Fruit fly (Drosophila melanogaster) whole organism, embryonic: ENCODE data around the gene CG1638.

Experiments
- CG12769 ChIP-seq: fragments of 200-800 bp; sonication (Bioruptor generic); optimal IDR thresholded peaks from 2 replicates; lab custom pipeline; 2019; ENCODE audit warnings: missing biosample characterization, mild to moderate bottlenecking, missing genetic modification characterization, moderate library complexity
- CG15479 ChIP-seq: fragments of 200-800 bp; sonication (Bioruptor generic); optimal IDR thresholded peaks from 3 replicates; lab custom pipeline; 2019; ENCODE audit warnings: missing biosample characterization, mild to moderate bottlenecking, missing genetic modification characterization, moderate library complexity
- CG17829 ChIP-seq: fragments of 200-800 bp; optimal IDR thresholded peaks from 2 replicates; lab custom pipeline; 2019; ENCODE audit warnings: missing biosample characterization, mild to moderate bottlenecking, missing genetic modification characterization, moderate library complexity
- CG18262 ChIP-seq: fragments of 200-800 bp; optimal IDR thresholded peaks from 3 replicates; lab custom pipeline; 2019; ENCODE audit warnings: missing biosample characterization, mild to moderate bottlenecking, missing genetic modification characterization, moderate library complexity
- CG1832 ChIP-seq: fragments of 200-800 bp; sonication (Bioruptor generic); optimal IDR thresholded peaks from 2 replicates; lab custom pipeline; 2017; ENCODE audit warnings: missing biosample characterization, mild to moderate bottlenecking, missing genetic modification characterization, inconsistent platforms
- CG30431 ChIP-seq: fragments of 200-800 bp; sonication (Bioruptor generic); optimal IDR thresholded peaks from 2 replicates; lab custom pipeline; 2017; ENCODE audit warnings: missing biosample characterization, missing genetic modification characterization
- CG3065 ChIP-seq: fragments of 200-800 bp; sonication (Bioruptor generic); optimal IDR thresholded peaks from 2 replicates; lab custom pipeline; 2016; ENCODE audit warnings: missing biosample characterization, missing genetic modification characterization
- CG3163 ChIP-seq: fragments of 200-800 bp; sonication (Bioruptor generic); optimal IDR thresholded peaks from 3 replicates; lab custom pipeline; 2016; ENCODE audit warnings: missing biosample characterization, missing genetic modification characterization
- CG33557 ChIP-seq: fragments of 200-800 bp; sonication (Bioruptor generic); optimal IDR thresholded peaks from 2 replicates; lab custom pipeline; 2019; ENCODE audit warnings: missing biosample characterization, mild to moderate bottlenecking, missing genetic modification characterization, moderate library complexity
- CG34422 ChIP-seq: fragments of 200-800 bp; sonication (Bioruptor generic); IDR thresholded peaks from 3 replicates; pipeline ENCODE4 v1.3.6; 2022; ENCODE audit warnings: missing biosample characterization, missing genetic modification characterization
- CG3847 ChIP-seq: fragments of 200-800 bp; sonication (Bioruptor generic); IDR thresholded peaks from 2 replicates; pipeline ENCODE4 v1.3.6; 2022; ENCODE audit warnings: missing biosample characterization, missing genetic modification characterization
- CG4820 ChIP-seq: fragments of 200-800 bp; sonication (Bioruptor generic); optimal IDR thresholded peaks from 3 replicates; lab custom pipeline; 2016; ENCODE audit warnings: missing biosample characterization, missing genetic modification characterization
- CG6854 ChIP-seq: fragments of 200-800 bp; sonication (Bioruptor generic); optimal IDR thresholded peaks from 3 replicates; lab custom pipeline; 2017; ENCODE audit warnings: missing biosample characterization, mild to moderate bottlenecking, missing genetic modification characterization
- CG7372 ChIP-seq: fragments of 200-800 bp; sonication (Bioruptor generic); IDR thresholded peaks from 2 replicates; pipeline ENCODE4 v1.3.6; 2022; ENCODE audit warnings: missing biosample characterization, missing genetic modification characterization
- CG7556 ChIP-seq: fragments of 200-800 bp; sonication (Bioruptor generic); optimal IDR thresholded peaks from 2 replicates; lab custom pipeline; 2017; ENCODE audit warnings: missing biosample characterization, mild to moderate bottlenecking, missing genetic modification characterization
- CG8478 ChIP-seq: fragments of >200 bp; optimal IDR thresholded peaks from 2 replicates; lab custom pipeline; 2018
- CG8944 ChIP-seq: fragments of 200-800 bp; sonication (Bioruptor generic); optimal IDR thresholded peaks from 3 replicates; lab custom pipeline; 2016; ENCODE audit warnings: missing biosample characterization, missing genetic modification characterization
- CG9215 ChIP-seq: fragments of 200-800 bp; sonication (Bioruptor generic); IDR thresholded peaks from 2 replicates; pipeline ENCODE4 v1.3.6; 2022; ENCODE audit warnings: missing biosample characterization, missing genetic modification characterization
- Dad ChIP-seq: fragments of 200-800 bp; sonication (Bioruptor generic); optimal IDR thresholded peaks from 3 replicates; lab custom pipeline; 2016; ENCODE audit warnings: missing biosample characterization, missing genetic modification characterization
- E2f2 ChIP-seq: fragments of 200-800 bp; sonication (Bioruptor generic); IDR thresholded peaks from 2 replicates; pipeline ENCODE4 v1.3.6; 2022; ENCODE audit warnings: missing biosample characterization, missing genetic modification characterization
- ERR ChIP-seq: fragments of 200-800 bp; sonication (Bioruptor generic); optimal IDR thresholded peaks from 2 replicates; lab custom pipeline; 2016; ENCODE audit warnings: missing biosample characterization, missing genetic modification characterization
- Gug ChIP-seq: fragments of 200-800 bp; sonication (Bioruptor generic); IDR thresholded peaks from 4 replicates; pipeline ENCODE4 v1.3.6; 2022; ENCODE audit warnings: missing biosample characterization, missing genetic modification characterization
- Hr3 ChIP-seq: fragments of 200-800 bp; sonication (Bioruptor generic); optimal IDR thresholded peaks from 3 replicates; lab custom pipeline; 2016; ENCODE audit warnings: missing biosample characterization, missing genetic modification characterization
- Kr ChIP-seq: fragments of 200-800 bp; sonication (Bioruptor generic); optimal IDR thresholded peaks from 2 replicates; lab custom pipeline; 2017; ENCODE audit warnings: missing biosample characterization, mild to moderate bottlenecking, missing genetic modification characterization
- Rx ChIP-seq: fragments of 200-800 bp; sonication (Bioruptor generic); IDR thresholded peaks from 2 replicates; pipeline ENCODE4 v1.3.6; 2022; ENCODE audit warnings: missing biosample characterization, missing genetic modification characterization
- Side ChIP-seq: fragments of 200-800 bp; sonication (Bioruptor generic); optimal IDR thresholded peaks from 2 replicates; lab custom pipeline; 2016; ENCODE audit warnings: missing biosample characterization, missing genetic modification characterization
- Sin3A ChIP-seq: fragments of >200 bp; optimal IDR thresholded peaks from 2 replicates; lab custom pipeline; 2018
- Sry-β ChIP-seq: fragments of 200-800 bp; sonication (Bioruptor generic); optimal IDR thresholded peaks from 2 replicates; lab custom pipeline; 2018; ENCODE audit warnings: missing biosample characterization, mild to moderate bottlenecking, missing genetic modification characterization, moderate library complexity
- TFAM ChIP-seq: fragments of 200-800 bp; sonication (Bioruptor generic); optimal IDR thresholded peaks from 2 replicates; lab custom pipeline; 2017; ENCODE audit warnings: missing biosample characterization, missing genetic modification characterization, inconsistent platforms
- ab ChIP-seq: fragments of 200-800 bp; sonication (Bioruptor generic); optimal IDR thresholded peaks from 2 replicates; lab custom pipeline; 2016; ENCODE audit warnings: missing biosample characterization, missing genetic modification characterization
- bowl ChIP-seq: fragments of 200-800 bp; sonication (Bioruptor generic); IDR thresholded peaks from 2 replicates; pipeline ENCODE4 v1.3.6; 2022; ENCODE audit warnings: missing biosample characterization, missing genetic modification characterization
- en ChIP-seq: fragments of 200-800 bp; sonication (Bioruptor generic); optimal IDR thresholded peaks from 2 replicates; lab custom pipeline; 2016; ENCODE audit warnings: missing biosample characterization, missing genetic modification characterization
- fru ChIP-seq: fragments of >200 bp; optimal IDR thresholded peaks from 2 replicates; lab custom pipeline; 2017
- gem ChIP-seq: fragments of 200-800 bp; sonication (Bioruptor generic); optimal IDR thresholded peaks from 2 replicates; lab custom pipeline; 2019; ENCODE audit warnings: missing biosample characterization, mild to moderate bottlenecking, missing genetic modification characterization, moderate library complexity
- gfzf ChIP-seq: fragments of 200-800 bp; sonication (Bioruptor generic); optimal IDR thresholded peaks from 2 replicates; lab custom pipeline; 2016; ENCODE audit warnings: missing biosample characterization, mild to moderate bottlenecking, missing genetic modification characterization, moderate library complexity
- jumu ChIP-seq: fragments of 200-800 bp; sonication (Bioruptor generic); optimal IDR thresholded peaks from 3 replicates; lab custom pipeline; 2016; ENCODE audit warnings: missing biosample characterization, missing genetic modification characterization
- kah ChIP-seq: fragments of 200-800 bp; sonication (Bioruptor generic); optimal IDR thresholded peaks from 2 replicates; lab custom pipeline; 2018; ENCODE audit warnings: missing biosample characterization, mild to moderate bottlenecking, missing genetic modification characterization
- lola ChIP-seq, 3 experiments: fragments of >200 bp in 2 of 3; fragments of 200-800 bp in 1 of 3; sonication (Bioruptor generic) in 1 of 3; optimal IDR thresholded peaks; 2 replicates each; lab custom pipeline; 2017 to 2019; ENCODE audit warnings: missing biosample characterization in 3 of 3, missing genetic modification characterization in 3 of 3, mild to moderate bottlenecking in 1 of 3, moderate library complexity in 1 of 3
- maf-S ChIP-seq: fragments of 200-800 bp; sonication (Bioruptor generic); optimal IDR thresholded peaks from 2 replicates; lab custom pipeline; 2016; ENCODE audit warnings: missing biosample characterization, missing genetic modification characterization
- mam ChIP-seq: fragments of 200-800 bp; sonication (Bioruptor generic); optimal IDR thresholded peaks from 3 replicates; lab custom pipeline; 2016; ENCODE audit warnings: missing biosample characterization, missing genetic modification characterization
- nom ChIP-seq: fragments of 200-800 bp; sonication (Bioruptor generic); optimal IDR thresholded peaks from 2 replicates; lab custom pipeline; 2017; ENCODE audit warnings: missing biosample characterization, missing genetic modification characterization, mild to moderate bottlenecking, moderate library complexity, missing genetic modification reagents
- pan ChIP-seq, 4 experiments: fragments of >200 bp in 3 of 4; fragments of 200-800 bp in 1 of 4; sonication (Bioruptor generic) in 1 of 4; optimal IDR thresholded peaks in 3 of 4; IDR thresholded peaks in 1 of 4; 2 replicates each; pipeline versions ENCODE4 v1.3.6 to Lab custom; 2017 to 2022; ENCODE audit warnings: missing biosample characterization in 2 of 4, missing genetic modification characterization in 2 of 4, mixed read lengths in 1 of 4
- psq ChIP-seq: fragments of 200-800 bp; sonication (Bioruptor generic); optimal IDR thresholded peaks from 2 replicates; lab custom pipeline; 2017; ENCODE audit warnings: missing biosample characterization, missing genetic modification characterization
- pzg ChIP-seq: fragments of 200-800 bp; sonication (Bioruptor generic); optimal IDR thresholded peaks from 3 replicates; lab custom pipeline; 2018; ENCODE audit warnings: missing biosample characterization, mild to moderate bottlenecking, missing genetic modification characterization, moderate library complexity
- repo ChIP-seq: fragments of 200-800 bp; sonication (Bioruptor generic); optimal IDR thresholded peaks from 2 replicates; lab custom pipeline; 2016; ENCODE audit warnings: missing biosample characterization, missing genetic modification characterization
- rib ChIP-seq: fragments of 200-800 bp; sonication (Bioruptor generic); IDR thresholded peaks from 2 replicates; pipeline ENCODE4 v1.3.6; 2022; ENCODE audit warnings: missing biosample characterization, missing genetic modification characterization
- row ChIP-seq: fragments of 200-800 bp; sonication (Bioruptor generic); IDR thresholded peaks from 3 replicates; pipeline ENCODE4 v1.3.6; 2022; ENCODE audit warnings: missing biosample characterization, missing genetic modification characterization
- slbo ChIP-seq: fragments of 200-800 bp; sonication (Bioruptor generic); IDR thresholded peaks from 2 replicates; pipeline ENCODE4 v1.3.6; 2022; ENCODE audit warnings: missing biosample characterization, missing genetic modification characterization
- tap ChIP-seq: fragments of 200-800 bp; optimal IDR thresholded peaks from 3 replicates; lab custom pipeline; 2019; ENCODE audit warnings: missing biosample characterization, mild to moderate bottlenecking, missing genetic modification characterization, moderate library complexity
- tna ChIP-seq: fragments of 200-800 bp; sonication (Bioruptor generic); IDR thresholded peaks from 2 replicates; pipeline ENCODE4 v1.3.6; 2022; ENCODE audit warnings: missing biosample characterization, missing genetic modification characterization; ENCODE audit not compliant: partially characterized antibody
- usp ChIP-seq: fragments of >200 bp; optimal IDR thresholded peaks from 2 replicates; lab custom pipeline; 2017; ENCODE audit warnings: missing biosample characterization, missing genetic modification characterization
- zen2 ChIP-seq: fragments of 200-800 bp; sonication (Bioruptor generic); IDR thresholded peaks from 3 replicates; pipeline ENCODE4 v1.3.6; 2022; ENCODE audit warnings: missing biosample characterization, missing genetic modification characterization; ENCODE audit not compliant: partially characterized antibody

The CG1638 gene

DNA sequence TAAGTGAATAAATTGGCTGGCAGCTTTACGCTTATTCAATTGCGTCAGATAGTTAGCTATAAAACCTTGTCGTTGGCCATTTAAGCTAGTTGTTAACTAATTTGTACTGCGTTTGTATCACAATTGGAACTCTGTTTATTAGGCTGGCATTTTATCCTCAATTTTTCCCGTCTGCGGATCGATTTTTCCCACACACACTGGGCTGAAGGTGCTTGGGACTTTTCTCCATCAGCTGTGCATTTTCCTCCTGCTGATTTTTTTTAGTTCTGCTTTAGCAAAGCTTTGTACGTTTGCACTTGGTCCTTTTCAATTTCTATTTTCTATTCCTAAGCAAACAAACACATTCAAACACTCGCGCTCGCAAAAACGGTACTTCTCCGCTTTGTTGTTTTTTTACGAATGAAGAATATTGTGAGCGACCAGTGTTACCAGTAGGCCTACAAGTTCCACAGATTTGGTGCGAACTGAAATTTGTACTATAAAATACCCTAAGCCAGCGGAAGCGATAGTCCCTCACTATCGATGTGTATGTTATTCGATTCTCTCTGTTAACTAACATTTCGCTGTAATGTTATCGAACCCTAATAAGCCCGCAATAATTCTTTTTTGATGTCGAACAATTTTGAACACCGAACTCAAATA, 19.2 kb downstream of the CG1638 start (continued):
- TF ChIP-seq Side (GFP tag; lab: Kevin White, UChicago) (peak; percentile 36), CG8478 (no peak), Sin3A (lab: Kevin White, UChicago) (peak; percentile 23), CG9215 (GFP tag; lab: Robert Waterston, UW) (no peak), pan (optimal IDR thresholded peaks at IDR 0.05; lab: Kevin White, UChicago) (no peak), pan (GFP tag; optimal IDR thresholded peaks at IDR 0.05 in 1 of 2, IDR thresholded peaks at IDR 0.05 in 1 of 2) (no peak), ab (GFP tag; lab: Kevin White, UChicago) (no peak), mam (peak; percentile 32), tap (tag; lab: Kevin White, UChicago) (peak; percentile 53), Rx (no peak), rib (no peak), gfzf (GFP tag; lab: Kevin White, UChicago) (peak; percentile 96), psq (GFP tag; lab: Kevin White, UChicago) (no peak), tna (no peak), CG8944 (GFP tag; lab: Kevin White, UChicago) (no peak), jumu (no peak), CG34422 (GFP tag; lab: Robert Waterston, UW) (no peak), kah (GFP tag; lab: Kevin White, UChicago) (peak; percentile 25), en (GFP tag; lab: Kevin White, UChicago) (no peak), CG3163 (GFP tag; lab: Kevin White, UChicago) (no peak), CG1832 (GFP tag; lab: Kevin White, UChicago) (no peak), usp (no peak), Dad (no peak), CG6854 (GFP tag; lab: Kevin White, UChicago) (peak; percentile 62), CG3065 (GFP tag; lab: Kevin White, UChicago) (no peak), nom (GFP tag; lab: Kevin White, UChicago) (peak; percentile 55), CG7556 (GFP tag; lab: Kevin White, UChicago) (no peak), TFAM (GFP tag; lab: Kevin White, UChicago) (no peak), row (GFP tag; lab: Robert Waterston, UW) (no peak), CG12769 (tag; lab: Kevin White, UChicago) (peak; percentile 75), Hr3 (GFP tag; lab: Kevin White, UChicago) (no peak), bowl (GFP tag; lab: Robert Waterston, UW) (no peak), gem (tag; lab: Kevin White, UChicago) (no peak), CG33557 (peak; percentile 16), lola (GFP tag; optimal IDR thresholded peaks at IDR 0.05; lab: Kevin White, UChicago) (no peak), CG15479 (GFP tag; lab: Kevin White, UChicago) (no peak), zen2 (GFP tag; lab: Robert Waterston, UW) (no peak), pzg (peak; percentile 98), CG7372 (GFP tag; lab: Robert Waterston, UW) (no peak), slbo (GFP tag; lab: Robert Waterston, UW) (no peak), repo (GFP tag; lab: Kevin White, UChicago) (no peak), Gug (GFP tag; lab: Robert Waterston, UW) (0 out of 4 replicates have a peak, but pooled peaks have one; percentile 6), CG3847 (GFP tag; lab: Robert Waterston, UW) (no peak), E2f2 (no peak), CG4820 (GFP tag; lab: Kevin White, UChicago) (no peak), CG18262 (tag; lab: Kevin White, UChicago) (no peak), fru (lab: Kevin White, UChicago) (no peak), CG30431 (GFP tag; lab: Kevin White, UChicago) (no peak), ERR (GFP tag; lab: Kevin White, UChicago) (no peak), Sry-β (no peak), maf-S (peak; percentile 13), Kr (no peak), CG17829 (tag; lab: Kevin White, UChicago) (peak; percentile 84)
